Fruit fly (Drosophila melanogaster): Measurements from ENCODE around the gene exex.
A peak's percentile ranks its signal among the peaks of the same experiment; 100 is the strongest.

The exex gene

DNA sequence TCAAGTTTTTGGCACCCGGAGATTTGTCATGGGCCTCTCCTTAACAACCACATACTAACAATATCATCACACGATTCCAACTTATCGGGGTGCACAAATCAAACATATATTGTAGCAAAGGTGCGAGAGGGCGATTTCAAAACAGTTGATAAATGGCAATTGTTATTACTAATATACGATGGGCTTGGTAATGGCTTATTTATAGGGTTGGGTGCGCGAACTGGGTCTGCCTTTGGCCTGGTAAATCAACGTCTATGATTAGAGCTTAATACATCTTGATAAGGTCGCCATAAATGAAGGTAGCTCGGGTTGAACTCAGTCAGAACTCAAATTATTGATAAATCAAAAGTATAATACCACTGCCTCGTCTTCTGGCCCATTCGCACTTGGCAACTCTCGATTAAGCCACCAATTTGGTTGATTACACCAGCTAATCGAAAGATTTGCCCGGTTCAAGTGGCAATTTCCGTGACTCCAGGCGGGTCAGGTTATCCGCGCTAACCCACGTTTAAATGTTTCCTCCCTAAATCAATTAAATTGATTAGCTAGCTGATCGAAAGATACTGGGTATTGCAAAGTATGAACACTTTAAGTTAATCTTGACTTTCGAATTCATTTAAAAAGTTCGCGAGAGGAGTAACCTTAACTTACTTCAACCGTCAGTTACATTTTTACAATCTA, 7.3 kb upstream of the exex start:
- TF ChIP-seq noc (tag; optimal IDR thresholded peaks at IDR 0.05) = peak; percentile 93

DNA sequence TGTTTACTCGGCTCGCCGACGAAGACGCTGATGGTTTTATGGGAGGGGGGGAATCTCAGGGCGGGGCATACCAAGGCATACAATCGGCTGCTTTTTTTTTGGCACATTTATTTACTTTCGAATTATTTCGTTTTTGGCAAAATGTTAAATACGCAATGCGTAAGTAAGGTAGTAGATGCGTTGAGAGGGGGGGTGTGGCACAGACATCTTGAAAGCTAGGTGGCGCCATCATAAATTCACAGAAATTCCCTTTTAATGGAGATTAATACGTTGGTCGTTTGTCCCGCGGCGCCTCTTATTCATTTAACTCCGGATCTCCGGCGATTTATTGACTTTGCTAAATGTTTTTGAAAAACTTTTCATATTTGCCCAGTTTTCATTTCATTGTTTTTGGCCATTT, 6.5 kb upstream of the exex start:
- TF ChIP-seq noc (tag; optimal IDR thresholded peaks at IDR 0.05) = no peak

DNA sequence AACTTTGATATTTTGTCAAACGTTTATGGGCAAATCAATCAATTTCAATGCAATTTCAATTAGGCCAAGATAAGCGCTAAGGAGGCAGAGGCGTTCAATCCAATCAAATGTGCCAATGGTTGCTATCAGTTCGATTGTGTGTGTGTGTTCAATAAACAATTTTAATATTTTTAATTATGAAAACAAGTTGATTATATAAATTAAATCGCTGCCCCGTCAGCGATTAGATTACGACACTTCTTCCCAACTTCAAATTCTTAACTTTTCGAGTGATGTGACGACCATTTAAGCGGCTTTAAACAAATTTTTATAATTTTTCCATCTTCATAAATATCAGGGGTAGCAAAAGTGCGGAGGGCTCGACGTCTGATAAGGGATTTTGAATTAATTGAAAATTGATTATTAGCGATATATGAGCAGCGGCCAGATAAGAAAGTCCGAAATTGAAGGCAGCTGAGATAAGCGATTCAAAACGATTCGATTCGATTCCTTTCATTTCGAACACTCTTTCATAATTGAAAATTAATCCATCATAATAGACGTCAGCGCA, 5.5 kb upstream of the exex start:
- peak; percentile 91 for TF ChIP-seq noc (tag; optimal IDR thresholded peaks at IDR 0.05)

DNA sequence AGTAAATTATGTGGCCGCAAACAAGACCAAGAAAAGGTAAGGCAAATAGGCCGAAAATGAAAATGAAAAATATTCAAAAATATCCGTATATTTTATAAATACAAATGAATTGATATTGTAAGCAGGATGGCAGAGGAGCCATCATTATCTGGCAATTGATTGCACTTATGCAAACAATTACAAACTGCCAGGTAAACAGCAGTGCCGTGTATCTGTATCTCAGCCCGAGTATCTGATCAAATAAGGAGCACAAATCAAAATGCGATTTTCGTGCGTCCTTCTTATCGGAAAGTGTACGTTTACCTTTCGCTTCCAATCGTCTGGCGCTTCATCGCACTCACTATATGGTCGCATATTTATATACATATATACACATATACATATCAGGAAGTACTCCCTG, 4.9 kb upstream of the exex start:
- no peak for TF ChIP-seq noc (tag; optimal IDR thresholded peaks at IDR 0.05)

DNA sequence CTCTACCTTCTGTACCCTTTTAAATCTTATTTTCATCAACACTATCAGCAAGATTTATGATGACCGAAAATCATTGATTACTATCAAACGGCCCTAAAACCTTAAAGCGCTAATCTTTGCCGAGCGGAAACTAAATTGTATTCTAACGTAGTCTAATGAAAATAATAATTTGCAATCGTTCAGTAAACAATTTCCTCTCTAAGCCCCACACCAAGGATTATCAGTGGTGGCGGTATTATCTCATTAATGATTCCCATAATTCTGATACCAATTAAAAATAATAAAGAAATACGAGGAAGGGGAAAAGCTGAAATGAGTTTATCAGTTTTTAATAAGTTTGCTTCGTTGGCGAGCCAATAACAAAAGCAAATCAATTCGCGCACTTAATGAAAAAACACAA, 4.0 kb upstream of the exex start:
- TF ChIP-seq noc (tag; optimal IDR thresholded peaks at IDR 0.05) = peak; percentile 4

DNA sequence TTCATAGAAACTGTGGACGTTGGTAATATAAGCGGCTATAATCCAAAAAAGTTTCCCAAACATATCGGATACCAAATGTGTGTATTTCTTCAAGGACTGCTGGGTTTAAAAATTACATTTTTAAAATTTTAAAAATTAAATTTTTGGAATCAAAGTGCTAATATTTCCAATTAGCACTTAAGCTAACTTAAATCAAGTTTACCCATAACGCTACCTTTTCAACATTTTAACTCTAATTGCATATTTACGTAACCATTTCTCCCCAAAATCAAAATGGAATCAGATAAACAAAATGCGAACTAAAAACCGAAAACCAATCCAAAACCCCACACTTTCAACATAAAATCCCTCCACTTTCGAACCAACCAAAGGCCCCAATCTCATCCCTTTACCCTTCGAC, 1.8 kb upstream of the exex start, which contains the start of gene CG43880:
Gene CG43880, minus strand, starts transcription at position 101 of the 400 bp plus-strand sequence.
- no peak for TF ChIP-seq noc (tag; optimal IDR thresholded peaks at IDR 0.05)

DNA sequence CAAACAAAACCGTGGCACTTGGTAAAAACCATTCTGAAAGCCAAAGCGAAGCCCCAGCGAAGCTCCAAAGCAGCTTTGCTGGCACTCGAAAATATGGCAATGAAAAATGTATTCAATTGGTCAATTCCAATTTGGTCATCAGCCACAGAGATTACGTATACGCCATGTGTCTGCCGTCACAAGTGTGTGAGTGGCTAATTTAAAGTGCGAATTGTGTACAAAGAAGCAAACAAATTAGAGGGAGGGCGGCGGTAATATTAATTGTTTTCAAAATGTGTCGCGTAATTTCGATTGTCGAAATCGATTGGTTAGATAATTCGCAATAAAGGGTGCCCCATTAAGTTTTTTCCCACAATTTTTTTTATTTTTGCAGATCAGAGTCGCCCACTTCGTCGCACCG, 1.8 kb downstream of the exex start:
- no peak for TF ChIP-seq noc (tag; optimal IDR thresholded peaks at IDR 0.05)

DNA sequence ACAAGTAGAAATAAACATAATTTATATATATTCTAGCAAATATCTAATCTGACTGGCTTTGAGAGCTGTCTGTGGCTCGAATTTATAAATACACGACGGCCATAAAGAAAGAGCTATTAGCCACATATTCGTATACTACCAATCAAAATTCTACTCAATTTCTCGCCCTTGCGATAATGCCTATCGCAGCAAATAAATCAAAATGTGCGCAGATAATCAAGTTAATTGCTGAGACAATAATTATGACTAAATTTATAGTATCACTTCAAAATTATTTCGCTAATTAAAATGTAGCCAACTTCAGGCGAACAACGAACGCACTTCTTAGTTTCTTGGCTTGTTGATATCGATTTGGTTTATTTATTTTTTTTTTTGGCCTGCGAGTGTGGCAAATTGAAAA, 3.9 kb downstream of the exex start:
- TF ChIP-seq noc (tag; optimal IDR thresholded peaks at IDR 0.05) = peak; percentile 98

DNA sequence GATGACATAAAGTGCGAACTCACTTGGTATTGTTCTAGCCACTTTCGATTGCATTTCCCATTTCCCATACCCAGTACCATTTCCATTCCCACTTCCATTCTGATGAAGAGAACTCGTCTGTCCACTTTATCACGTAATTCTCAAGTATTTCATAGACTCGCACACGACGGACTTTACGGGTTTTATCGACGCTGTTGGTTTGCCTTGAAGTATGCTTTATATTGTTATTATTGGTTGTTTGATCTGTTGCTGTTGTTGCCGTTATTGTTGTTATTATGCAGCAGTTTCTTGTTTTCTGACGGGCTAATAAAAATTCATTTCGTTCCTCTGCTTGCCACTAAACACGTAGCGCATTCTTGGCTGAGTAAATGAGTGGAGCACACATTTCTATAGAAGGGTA, 4.6 kb downstream of the exex start:
- no peak for TF ChIP-seq noc (tag; optimal IDR thresholded peaks at IDR 0.05)

DNA sequence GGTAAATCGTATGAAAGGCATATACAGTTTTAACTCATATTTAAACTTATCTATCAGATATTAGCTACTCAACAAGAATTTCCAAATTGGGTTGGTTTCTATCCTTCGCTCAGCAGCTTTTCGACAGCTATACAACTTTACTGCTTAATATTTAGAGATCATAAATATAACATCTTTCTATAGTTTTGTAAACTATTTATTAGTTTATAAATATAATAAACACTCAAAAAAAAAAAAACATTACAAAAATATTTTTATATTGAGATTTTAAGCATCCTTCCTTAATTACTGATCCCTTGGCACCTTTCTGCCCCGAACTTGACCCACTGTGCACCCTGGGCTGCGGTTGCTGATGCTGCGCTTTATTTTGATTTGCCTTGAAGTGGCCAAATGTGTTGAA, 5.0 kb downstream of the exex start:
- no peak for TF ChIP-seq noc (tag; optimal IDR thresholded peaks at IDR 0.05)

DNA sequence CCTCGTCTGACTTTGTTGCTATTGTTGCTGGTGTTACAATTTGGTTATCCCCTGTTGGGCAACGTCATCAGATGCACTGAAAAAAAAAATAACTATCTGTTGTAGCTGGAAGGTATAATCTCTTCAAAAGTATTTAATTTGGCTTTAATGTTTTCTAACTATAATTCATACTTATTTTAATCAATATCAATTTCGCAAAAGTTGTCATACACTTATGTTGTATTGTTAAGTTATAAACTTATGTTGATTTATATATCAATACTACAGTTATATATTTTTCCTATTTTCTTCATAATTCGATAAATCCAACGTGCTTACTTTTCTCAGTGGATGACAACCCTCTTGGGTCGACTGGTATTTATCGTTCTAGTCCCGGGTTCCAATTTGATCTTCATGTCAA, 5.7 kb downstream of the exex start:
- TF ChIP-seq noc (tag; optimal IDR thresholded peaks at IDR 0.05) = no peak

- no peak for TF ChIP-seq noc (tag; optimal IDR thresholded peaks at IDR 0.05)
Observed at dm6 chr3L:7954967-7955366, 7.0 kb downstream of the exex start.

DNA sequence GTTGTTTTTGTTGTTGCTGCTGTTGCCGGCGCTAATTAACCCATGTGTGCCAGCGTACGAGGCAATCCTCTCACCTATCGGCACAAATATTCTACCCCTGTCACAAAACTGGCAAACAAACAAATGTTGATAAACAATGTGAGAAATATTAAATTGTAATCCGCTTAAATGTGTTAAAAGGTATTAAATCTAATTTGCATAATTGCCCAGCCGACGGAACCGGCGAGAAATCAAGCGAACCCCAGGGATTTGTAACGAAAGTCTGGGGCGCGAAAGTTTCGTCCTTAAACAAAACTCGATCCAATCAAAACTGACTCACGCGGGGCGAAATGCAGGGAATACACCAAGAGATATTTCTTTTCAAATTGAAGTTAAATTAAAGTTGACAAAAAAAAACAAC, 8.7 kb downstream of the exex start:
- no peak for TF ChIP-seq noc (tag; optimal IDR thresholded peaks at IDR 0.05)

DNA sequence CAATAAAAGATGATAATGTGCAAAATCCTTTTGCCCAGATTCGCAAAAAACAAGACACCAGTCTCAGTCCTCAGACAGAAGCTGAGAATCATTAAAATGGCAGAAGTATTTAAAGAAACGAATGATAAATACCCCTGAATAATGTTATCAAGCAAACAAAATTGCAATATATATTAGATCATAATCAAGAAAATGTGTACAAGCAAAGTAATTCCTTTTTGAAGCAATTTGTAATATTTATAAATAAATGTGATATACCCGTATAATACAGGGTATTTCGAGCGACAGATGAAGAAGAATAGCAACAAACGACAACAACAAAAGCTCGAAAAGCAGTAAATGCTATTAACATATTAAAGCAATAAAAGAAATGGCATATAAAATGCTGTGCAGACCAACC, 10.1 kb downstream of the exex start:
- TF ChIP-seq noc (tag; optimal IDR thresholded peaks at IDR 0.05) = no peak

DNA sequence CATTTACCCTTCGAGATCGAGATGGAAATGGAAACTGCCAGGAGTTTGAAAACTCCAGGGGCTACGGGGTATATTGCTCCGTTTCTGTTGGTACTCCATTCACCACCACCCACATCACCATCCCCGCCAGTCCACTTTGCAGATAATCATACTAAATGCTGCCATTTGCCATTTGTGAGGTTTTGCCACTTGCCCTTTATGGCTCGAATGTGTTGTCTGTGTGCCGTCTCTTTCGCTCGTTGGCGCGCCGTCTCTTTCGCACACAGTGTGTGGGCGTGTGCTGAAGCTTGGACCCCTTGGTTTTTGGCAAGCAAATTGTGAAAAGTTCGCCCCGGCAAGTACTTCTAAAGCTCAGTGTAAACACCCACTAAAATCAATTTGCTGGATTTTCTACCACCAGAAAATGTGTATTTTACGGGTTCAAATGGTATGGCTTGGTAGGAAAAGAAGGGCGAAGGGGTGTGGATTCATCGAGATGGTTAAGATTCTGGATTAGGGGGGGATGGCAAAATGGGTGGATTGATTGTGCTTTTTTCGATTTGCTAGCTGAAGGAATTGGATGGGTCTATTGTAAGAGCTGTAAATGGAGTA, 10.7 kb downstream of the exex start:
- no peak for TF ChIP-seq noc (tag; optimal IDR thresholded peaks at IDR 0.05)

dm6 chr3L:7960707-7961695, 13.0 kb downstream of the exex start:
- peak; percentile 97 for TF ChIP-seq noc (tag; optimal IDR thresholded peaks at IDR 0.05)
